Fruit fly (Drosophila melanogaster) whole organism, prepupa: ENCODE results near the gene Cad89D.

Experiments used
- CG15336 ChIP-seq: fragments of 200-800 bp; sonication (Bioruptor generic); IDR thresholded peaks from 2 replicates; pipeline ENCODE4 v1.3.6; 2022; ENCODE audit warnings: missing biosample characterization, missing genetic modification characterization
- CG8119 ChIP-seq: fragments of 200-800 bp; sonication (Bioruptor generic); IDR thresholded peaks from 3 replicates; pipeline ENCODE4 v1.3.6; 2022; ENCODE audit warnings: missing biosample characterization, missing genetic modification characterization
- Eip75B ChIP-seq: fragments of 200-800 bp; sonication (Bioruptor generic); optimal IDR thresholded peaks from 3 replicates; lab custom pipeline; 2016; ENCODE audit warnings: missing biosample characterization, missing genetic modification characterization
- Eip78C ChIP-seq: fragments of 200-800 bp; sonication (Bioruptor generic); peaks from one replicate; lab custom pipeline; 2016; ENCODE audit warnings: missing biosample characterization, missing genetic modification characterization
- Hr4 ChIP-seq: fragments of 200-800 bp; sonication (Bioruptor generic); optimal IDR thresholded peaks from 3 replicates; lab custom pipeline; 2016; ENCODE audit warnings: missing biosample characterization, missing genetic modification characterization
- OdsH ChIP-seq: fragments of 200-800 bp; sonication (Bioruptor generic); optimal IDR thresholded peaks from 3 replicates; lab custom pipeline; 2016; ENCODE audit warnings: missing biosample characterization, missing genetic modification characterization
- Sox102F ChIP-seq: fragments of 200-800 bp; sonication (Bioruptor generic); optimal IDR thresholded peaks from 2 replicates; lab custom pipeline; 2016; ENCODE audit warnings: missing biosample characterization, mild to moderate bottlenecking, missing genetic modification characterization
- Sox14 ChIP-seq: fragments of 200-800 bp; sonication (Bioruptor generic); optimal IDR thresholded peaks from 3 replicates; lab custom pipeline; 2016; ENCODE audit warnings: missing biosample characterization, missing genetic modification characterization
- dsx ChIP-seq: fragments of 200-800 bp; optimal IDR thresholded peaks from 3 replicates; lab custom pipeline; 2019; ENCODE audit warnings: missing biosample characterization, mild to moderate bottlenecking, missing genetic modification characterization, moderate library complexity; ENCODE audit not compliant: poor library complexity, severe bottlenecking
- eg ChIP-seq: fragments of 200-800 bp; sonication (Bioruptor generic); IDR thresholded peaks from 3 replicates; pipeline ENCODE4 v1.3.6; 2022; ENCODE audit warnings: missing biosample characterization, missing genetic modification characterization
- fkh ChIP-seq: fragments of 200-800 bp; sonication (Bioruptor generic); optimal IDR thresholded peaks from 3 replicates; lab custom pipeline; 2017; ENCODE audit warnings: missing biosample characterization, mild to moderate bottlenecking, missing genetic modification characterization, moderate library complexity
- pdm3 ChIP-seq: fragments of 200-800 bp; sonication (Bioruptor generic); optimal IDR thresholded peaks from 3 replicates; lab custom pipeline; 2016; ENCODE audit warnings: missing biosample characterization, missing genetic modification characterization

DNA sequence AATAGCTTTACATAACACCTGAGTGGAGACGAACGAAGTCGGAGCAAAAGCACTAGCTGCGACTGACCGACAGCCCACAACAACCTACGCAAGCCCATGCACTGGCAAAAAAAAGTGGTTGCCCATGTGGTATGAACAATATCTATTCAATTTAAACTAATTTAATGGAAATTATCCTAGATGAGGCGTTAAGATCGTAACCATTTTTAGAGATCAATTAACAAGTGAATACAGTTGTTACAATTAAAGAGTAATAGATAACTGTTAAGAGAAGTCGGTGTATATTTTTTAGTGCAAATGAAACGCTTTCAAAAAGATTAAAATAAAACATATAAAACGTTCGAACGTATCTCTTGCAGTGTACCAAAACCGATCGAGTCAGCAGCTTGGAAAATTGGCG lies 987 bp upstream of the Cad89D start:
- TF ChIP-seq Hr4 (GFP tag; lab: Kevin White, UChicago) (peak; percentile 86), fkh (GFP tag; lab: Kevin White, UChicago) (no peak), CG8119 (GFP tag; lab: Robert Waterston, UW) (peak; percentile 93), Eip75B (GFP tag; lab: Kevin White, UChicago) (peak; percentile 62), dsx (GFP tag; lab: Kevin White, UChicago) (peak; percentile 19), CG15336 (peak; percentile 89), pdm3 (GFP tag; lab: Kevin White, UChicago) (peak; percentile 78), Eip78C (GFP tag; lab: Kevin White, UChicago) (peak; percentile 95), Sox102F (GFP tag; lab: Kevin White, UChicago) (no peak), OdsH (peak; percentile 79), Sox14 (GFP tag; lab: Kevin White, UChicago) (peak; percentile 78), eg (GFP tag; lab: Robert Waterston, UW) (peak; percentile 77)
